Worm (Caenorhabditis elegans) whole organism, young adult: ENCODE measurements around the gene fbxa-82.

Experiments
- B0336.3 ChIP-seq: fragments of 200-800 bp; sonication (Bioruptor generic); IDR thresholded peaks from 2 replicates; pipeline ENCODE4 v1.3.6; 2022; ENCODE audit warnings: missing genetic modification characterization, missing compliant biosample characterization
- D2030.7 ChIP-seq: fragments of 200-800 bp; sonication (Bioruptor generic); IDR thresholded peaks from 2 replicates; pipeline ENCODE4 v1.3.6; 2022; ENCODE audit warnings: missing genetic modification reagents, missing genetic modification characterization, missing compliant biosample characterization
- F10E7.11 ChIP-seq: sonication (generic microtip); optimal IDR thresholded peaks from 2 replicates; lab custom pipeline; 2017; ENCODE audit warnings: mild to moderate bottlenecking, missing genetic modification characterization, moderate library complexity, missing compliant biosample characterization
- F22D6.2 ChIP-seq: sonication (generic microtip); optimal IDR thresholded peaks from 2 replicates; lab custom pipeline; 2016; ENCODE audit warnings: mild to moderate bottlenecking, missing genetic modification characterization, missing compliant biosample characterization
- F57C9.4 ChIP-seq: sonication (generic microtip); optimal IDR thresholded peaks from 2 replicates; lab custom pipeline; 2017; ENCODE audit warnings: mild to moderate bottlenecking, missing genetic modification characterization, missing compliant biosample characterization
- T07F8.4 ChIP-seq: sonication (generic microtip); optimal IDR thresholded peaks from 2 replicates; lab custom pipeline; 2016; ENCODE audit warnings: mild to moderate bottlenecking, missing genetic modification characterization, moderate library complexity, missing compliant biosample characterization
- Y53G8AR.9 ChIP-seq: fragments of 200-800 bp; sonication (Bioruptor generic); conservative IDR thresholded peaks from 2 replicates; pipeline ENCODE4 v1.3.6; 2022; ENCODE audit warnings: missing genetic modification reagents, missing genetic modification characterization, missing compliant biosample characterization
- Y79H2A.3 ChIP-seq: fragments of 200-800 bp; sonication (Bioruptor generic); conservative IDR thresholded peaks from 2 replicates; pipeline ENCODE4 v1.3.6; 2022; ENCODE audit warnings: missing genetic modification reagents, missing genetic modification characterization, missing compliant biosample characterization
- Y95B8A.8 ChIP-seq: fragments of 200-800 bp; sonication (Bioruptor generic); IDR thresholded peaks from 2 replicates; pipeline ENCODE4 v1.3.6; 2022; ENCODE audit warnings: missing genetic modification reagents, missing genetic modification characterization, missing compliant biosample characterization
- ZK185.1 ChIP-seq: sonication (generic microtip); optimal IDR thresholded peaks from 2 replicates; lab custom pipeline; 2016; ENCODE audit warnings: mild to moderate bottlenecking, missing genetic modification characterization, missing compliant biosample characterization; ENCODE audit not compliant: poor library complexity, severe bottlenecking
- akir-1 ChIP-seq: fragments of 200-800 bp; sonication (Bioruptor generic); optimal IDR thresholded peaks from 2 replicates; lab custom pipeline; 2018; ENCODE audit warnings: mild to moderate bottlenecking, missing genetic modification characterization, moderate library complexity, missing compliant biosample characterization
- ama-1 ChIP-seq, 3 experiments: fragments of 150-350 bp in 1 of 3; sonication (generic microtip) in 2 of 3; optimal IDR thresholded peaks; 2 replicates each; lab custom pipeline; 2014 to 2018; ENCODE audit warnings: missing biosample characterization in 2 of 3, missing genetic modification characterization in 2 of 3, missing genetic modification reagents in 2 of 3
- atf-7 ChIP-seq: sonication (generic microtip); optimal IDR thresholded peaks from 2 replicates; lab custom pipeline; 2017; ENCODE audit warnings: mild to moderate bottlenecking, missing genetic modification characterization, missing compliant biosample characterization
- athp-1 ChIP-seq: sonication (generic microtip); optimal IDR thresholded peaks from 2 replicates; lab custom pipeline; 2017; ENCODE audit warnings: mild to moderate bottlenecking, missing genetic modification characterization, missing compliant biosample characterization
- attf-3 ChIP-seq: fragments of 200-800 bp; sonication (Bioruptor generic); conservative IDR thresholded peaks from 2 replicates; pipeline ENCODE4 v1.3.6; 2022; ENCODE audit warnings: missing genetic modification reagents, missing genetic modification characterization, missing compliant biosample characterization
- attf-5 ChIP-seq: fragments of 200-800 bp; sonication (Bioruptor generic); optimal IDR thresholded peaks from 2 replicates; lab custom pipeline; 2018; ENCODE audit warnings: mild to moderate bottlenecking, missing genetic modification characterization, missing compliant biosample characterization
- attf-6 ChIP-seq: fragments of 200-800 bp; sonication (Bioruptor generic); IDR thresholded peaks from 2 replicates; pipeline ENCODE4 v1.3.6; 2022; ENCODE audit warnings: missing genetic modification reagents, missing genetic modification characterization, missing compliant biosample characterization
- cebp-2 ChIP-seq: fragments of 200-800 bp; sonication (Bioruptor generic); IDR thresholded peaks from 2 replicates; pipeline ENCODE4 v1.3.6; 2022; ENCODE audit warnings: missing genetic modification characterization, missing compliant biosample characterization
- ceh-27 ChIP-seq: fragments of 200-800 bp; sonication (Bioruptor generic); optimal IDR thresholded peaks from 2 replicates; lab custom pipeline; 2018; ENCODE audit warnings: mild to moderate bottlenecking, missing genetic modification characterization, moderate library complexity, missing compliant biosample characterization
- ceh-40 ChIP-seq: fragments of 200-800 bp; sonication (Bioruptor generic); IDR thresholded peaks from 2 replicates; pipeline ENCODE4 v1.3.6; 2022; ENCODE audit warnings: missing genetic modification characterization, missing compliant biosample characterization
- chd-7 ChIP-seq: sonication (generic microtip); optimal IDR thresholded peaks from 2 replicates; lab custom pipeline; 2016; ENCODE audit warnings: mild to moderate bottlenecking, missing genetic modification characterization, moderate library complexity, missing compliant biosample characterization
- die-1 ChIP-seq: sonication (generic microtip); optimal IDR thresholded peaks from 2 replicates; lab custom pipeline; 2016; ENCODE audit warnings: missing genotype, mild to moderate bottlenecking, missing genetic modification characterization, missing compliant biosample characterization
- ekl-4 ChIP-seq: fragments of 200-800 bp; sonication (Bioruptor generic); IDR thresholded peaks from 2 replicates; pipeline ENCODE4 v1.3.6; 2022; ENCODE audit warnings: missing genetic modification reagents, missing genetic modification characterization, missing compliant biosample characterization
- him-1 ChIP-seq: sonication (generic microtip); optimal IDR thresholded peaks from 2 replicates; lab custom pipeline; 2016; ENCODE audit warnings: missing genotype, missing genetic modification reagents, missing genetic modification characterization, missing compliant biosample characterization
- hmg-1.2 ChIP-seq: fragments of 200-800 bp; sonication (Bioruptor generic); IDR thresholded peaks from 2 replicates; pipeline ENCODE4 v1.3.6; 2022; ENCODE audit warnings: missing genetic modification reagents, missing genetic modification characterization, missing compliant biosample characterization
- hmg-20 ChIP-seq: fragments of 200-800 bp; sonication (Bioruptor generic); IDR thresholded peaks from 2 replicates; pipeline ENCODE4 v1.3.6; 2022; ENCODE audit warnings: missing genetic modification reagents, missing genetic modification characterization, missing compliant biosample characterization
- hsf-1 ChIP-seq: fragments of 200-800 bp; sonication (Bioruptor generic); IDR thresholded peaks from 2 replicates; pipeline ENCODE4 v1.3.6; 2022; ENCODE audit warnings: missing genetic modification reagents, missing genetic modification characterization, missing compliant biosample characterization
- lin-54 ChIP-seq: fragments of 200-800 bp; sonication (Bioruptor generic); optimal IDR thresholded peaks from 2 replicates; lab custom pipeline; 2018; ENCODE audit warnings: mild to moderate bottlenecking, missing genetic modification characterization, missing compliant biosample characterization
- lsl-1 ChIP-seq: fragments of 200-800 bp; sonication (Bioruptor generic); optimal IDR thresholded peaks from 2 replicates; lab custom pipeline; 2018; ENCODE audit warnings: mild to moderate bottlenecking, missing genetic modification characterization, moderate library complexity, missing compliant biosample characterization
- madf-3 ChIP-seq: fragments of 200-800 bp; sonication (Bioruptor generic); IDR thresholded peaks from 2 replicates; pipeline ENCODE4 v1.3.6; 2022; ENCODE audit warnings: missing genetic modification reagents, missing genetic modification characterization, missing compliant biosample characterization
- madf-6 ChIP-seq: fragments of 200-800 bp; sonication (Bioruptor generic); IDR thresholded peaks from 2 replicates; pipeline ENCODE4 v1.3.6; 2022; ENCODE audit warnings: missing genetic modification reagents, missing genetic modification characterization, missing compliant biosample characterization
- mcd-1 ChIP-seq: fragments of 200-800 bp; sonication (Bioruptor generic); IDR thresholded peaks from 2 replicates; pipeline ENCODE4 v1.3.6; 2022; ENCODE audit warnings: missing genetic modification reagents, missing genetic modification characterization, missing compliant biosample characterization
- nfyb-1 ChIP-seq: fragments of 200-800 bp; sonication (Bioruptor generic); IDR thresholded peaks from 2 replicates; pipeline ENCODE4 v1.3.6; 2022; ENCODE audit warnings: missing genetic modification reagents, missing genetic modification characterization, missing compliant biosample characterization
- nhr-90 ChIP-seq: sonication (generic microtip); optimal IDR thresholded peaks from 2 replicates; lab custom pipeline; 2016; ENCODE audit warnings: missing genotype, mild to moderate bottlenecking, missing genetic modification characterization, missing compliant biosample characterization
- repo-1 ChIP-seq: sonication (generic microtip); optimal IDR thresholded peaks from 2 replicates; lab custom pipeline; 2017; ENCODE audit warnings: mild to moderate bottlenecking, missing genetic modification characterization, missing compliant biosample characterization
- rpc-1 ChIP-seq, 2 experiments: fragments of 150-350 bp in 1 of 2; sonication (generic microtip) in 1 of 2; optimal IDR thresholded peaks; 2 replicates each; lab custom pipeline; 2014 to 2018; ENCODE audit warnings: missing biosample characterization in 1 of 2, missing genetic modification characterization in 1 of 2, missing genetic modification reagents in 1 of 2, missing genotype in 1 of 2
- snpc-4 ChIP-seq, 5 experiments: fragments of 150-350 bp in 1 of 5; sonication (generic microtip) in 4 of 5; optimal IDR thresholded peaks; 2 replicates each; lab custom pipeline; 2014 to 2018; ENCODE audit warnings: missing genetic modification characterization in 5 of 5, missing biosample characterization in 3 of 5, antibody characterized with exemption in 2 of 5, mild to moderate bottlenecking in 2 of 5, missing compliant biosample characterization in 2 of 5, missing genotype in 2 of 5, moderate library complexity in 2 of 5, missing genetic modification reagents in 1 of 5
- tbp1 ChIP-seq: fragments of 200-800 bp; sonication (Bioruptor generic); optimal IDR thresholded peaks from 2 replicates; lab custom pipeline; 2018; ENCODE audit warnings: mild to moderate bottlenecking, missing genetic modification characterization, missing compliant biosample characterization
- tlf-1 ChIP-seq: fragments of 200-800 bp; sonication (Bioruptor generic); optimal IDR thresholded peaks from 2 replicates; lab custom pipeline; 2018; ENCODE audit warnings: mild to moderate bottlenecking, missing genetic modification characterization, missing compliant biosample characterization
- zim-3 ChIP-seq: sonication (generic microtip); optimal IDR thresholded peaks from 2 replicates; lab custom pipeline; 2017; ENCODE audit warnings: mild to moderate bottlenecking, missing genetic modification characterization, moderate library complexity, missing compliant biosample characterization
- ztf-22 ChIP-seq: fragments of 200-800 bp; sonication (Bioruptor generic); optimal IDR thresholded peaks from 2 replicates; lab custom pipeline; 2018; ENCODE audit warnings: mild to moderate bottlenecking, missing genetic modification characterization, moderate library complexity, missing compliant biosample characterization
- ztf-25 ChIP-seq: fragments of 200-800 bp; sonication (Bioruptor generic); IDR thresholded peaks from 2 replicates; pipeline ENCODE4 v1.3.6; 2022; ENCODE audit warnings: missing genetic modification reagents, missing genetic modification characterization, missing compliant biosample characterization
- ztf-26 ChIP-seq: sonication (generic microtip); optimal IDR thresholded peaks from 2 replicates; lab custom pipeline; 2017; ENCODE audit warnings: missing genetic modification characterization, missing compliant biosample characterization
- ztf-3 ChIP-seq: fragments of 200-800 bp; sonication (Bioruptor generic); optimal IDR thresholded peaks from 2 replicates; lab custom pipeline; 2018; ENCODE audit warnings: mild to moderate bottlenecking, missing genetic modification characterization, missing compliant biosample characterization

Gene fbxa-82

ce11 chrV:15085335-15085800, 33.0 kb upstream of the fbxa-82 start, which contains the start of the genes ahsa-1 and C01G10.7 (continued):
- peak; percentile 31 for TF ChIP-seq rpc-1 (optimal IDR thresholded peaks at IDR 0.05; lab: Kevin White, UChicago)
- TF ChIP-seq rpc-1 (tag; optimal IDR thresholded peaks at IDR 0.05; lab: Kevin White, UChicago): no peak

DNA sequence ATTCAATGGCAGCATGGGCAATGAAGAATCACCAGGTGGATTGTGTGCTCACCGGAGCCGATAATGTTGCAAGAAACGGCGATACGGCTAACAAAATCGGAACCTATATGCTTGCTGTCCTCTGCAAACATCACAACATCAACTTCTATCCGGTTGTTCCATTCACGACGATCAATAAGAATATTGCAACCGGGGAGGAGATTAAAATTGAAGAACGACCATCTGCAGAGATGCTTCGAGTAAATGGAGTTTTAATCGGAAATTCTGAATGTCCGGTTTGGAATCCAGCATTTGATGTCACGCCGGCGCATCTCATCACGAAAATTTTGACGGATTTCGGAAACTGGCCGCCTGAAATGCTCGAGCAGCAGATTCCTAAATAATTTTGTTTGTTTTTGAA, 31.3 kb upstream of the fbxa-82 start:
- TF ChIP-seq attf-5 (GFP tag; lab: Kevin White, UChicago) (peak; percentile 14), ztf-3 (GFP tag; lab: Kevin White, UChicago) (no peak), mcd-1 (GFP tag; lab: Robert Waterston, UW) (peak; percentile 51; the same call in 1 of the 2 replicates), ZK185.1 (peak; percentile 30), attf-3 (GFP tag; lab: Robert Waterston, UW) (no peak), repo-1 (tag; lab: Kevin White, UChicago) (peak; percentile 71), B0336.3 (peak; percentile 82), hmg-20 (GFP tag; lab: Robert Waterston, UW) (no peak), hsf-1 (peak; percentile 75), ceh-40 (GFP tag; lab: Robert Waterston, UW) (no peak), F22D6.2 (tag; lab: Kevin White, UChicago) (no peak), Y79H2A.3 (no peak), nhr-90 (tag; lab: Kevin White, UChicago) (peak; percentile 6), akir-1 (GFP tag; lab: Kevin White, UChicago) (no peak), D2030.7 (GFP tag; lab: Robert Waterston, UW) (peak; percentile 45), chd-7 (tag; lab: Kevin White, UChicago) (peak; percentile 57), snpc-4 (GFP tag; optimal IDR thresholded peaks at IDR 0.05; lab: Kevin White, UChicago) (no peak), snpc-4 (tag; optimal IDR thresholded peaks at IDR 0.05; lab: Kevin White, UChicago) (peak in 1 of 4 experiments; percentile 28), ztf-26 (peak; percentile 9), die-1 (peak; percentile 5), ama-1 (optimal IDR thresholded peaks at IDR 0.05; lab: Kevin White, UChicago) (peak; percentile 68), ama-1 (GFP tag; optimal IDR thresholded peaks at IDR 0.05; lab: Kevin White, UChicago) (peak in 1 of 2 experiments; percentile 80), nfyb-1 (0 out of 2 replicates have a peak, but pooled peaks have one; percentile 27), T07F8.4 (tag; lab: Kevin White, UChicago) (peak; percentile 34), tbp1 (peak; percentile 53), ceh-27 (GFP tag; lab: Kevin White, UChicago) (no peak), atf-7 (tag; lab: Kevin White, UChicago) (peak; percentile 18), attf-6 (peak; percentile 57), lin-54 (GFP tag; lab: Kevin White, UChicago) (peak; percentile 27), Y53G8AR.9 (GFP tag; lab: Robert Waterston, UW) (peak; percentile 55), tlf-1 (peak; percentile 55), athp-1 (tag; lab: Kevin White, UChicago) (peak; percentile 82), F57C9.4 (peak; percentile 4), F10E7.11 (tag; lab: Kevin White, UChicago) (peak; percentile 22), ekl-4 (GFP tag; lab: Robert Waterston, UW) (peak; percentile 58), cebp-2 (0 out of 2 replicates have a peak, but pooled peaks have one; percentile 35), madf-3 (peak; percentile 58; the same call in 1 of the 2 replicates), lsl-1 (GFP tag; lab: Kevin White, UChicago) (peak; percentile 30), Y95B8A.8 (0 out of 2 replicates have a peak, but pooled peaks have one; percentile 40), ztf-22 (GFP tag; lab: Kevin White, UChicago) (peak; percentile 5), zim-3 (peak; percentile 33), hmg-1.2 (peak; percentile 40), him-1 (tag; lab: Kevin White, UChicago) (no peak), ztf-25 (GFP tag; lab: Robert Waterston, UW) (no peak), madf-6 (GFP tag; lab: Robert Waterston, UW) (peak; percentile 64)
